Fruit fly (Drosophila melanogaster) whole organism, embryonic: ENCODE data around the gene CG14400.
A peak's percentile ranks its signal among the peaks of the same experiment; 100 is the strongest.

Source experiments
- B-H1 ChIP-seq: fragments of 200-800 bp; sonication (Bioruptor generic); IDR thresholded peaks from 3 replicates; pipeline ENCODE4 v1.3.6; 2022; ENCODE audit warnings: missing biosample characterization, missing genetic modification characterization
- B-H2 ChIP-seq: fragments of 200-800 bp; sonication (Bioruptor generic); optimal IDR thresholded peaks from 2 replicates; lab custom pipeline; 2018; ENCODE audit warnings: missing biosample characterization, mild to moderate bottlenecking, missing genetic modification characterization
- CG10462 ChIP-seq: fragments of 200-800 bp; sonication (Bioruptor generic); optimal IDR thresholded peaks from 2 replicates; lab custom pipeline; 2016; ENCODE audit warnings: missing biosample characterization, missing genetic modification characterization
- CG13123 ChIP-seq: fragments of 200-800 bp; sonication (Bioruptor generic); optimal IDR thresholded peaks from 2 replicates; lab custom pipeline; 2016; ENCODE audit warnings: missing biosample characterization, missing genetic modification characterization
- CG13287 ChIP-seq: fragments of 200-800 bp; sonication (Bioruptor generic); IDR thresholded peaks from 2 replicates; pipeline ENCODE4 v1.3.6; 2022; ENCODE audit warnings: missing biosample characterization, missing genetic modification characterization; ENCODE audit not compliant: partially characterized antibody
- CG14014 ChIP-seq: fragments of 200-800 bp; sonication (Bioruptor generic); IDR thresholded peaks from 2 replicates; pipeline ENCODE4 v1.3.6; 2022; ENCODE audit warnings: missing biosample characterization, missing genetic modification characterization
- CG14441 ChIP-seq: fragments of 200-800 bp; sonication (Bioruptor generic); IDR thresholded peaks from 2 replicates; pipeline ENCODE4 v1.3.6; 2022; ENCODE audit warnings: missing biosample characterization, missing genetic modification characterization
- CG14710 ChIP-seq: fragments of 200-800 bp; sonication (Bioruptor generic); optimal IDR thresholded peaks from 3 replicates; lab custom pipeline; 2019; ENCODE audit warnings: missing biosample characterization, mild to moderate bottlenecking, missing genetic modification characterization, moderate library complexity
- CG17328 ChIP-seq: fragments of 200-800 bp; sonication (Bioruptor generic); IDR thresholded peaks from 2 replicates; pipeline ENCODE4 v1.3.6; 2022; ENCODE audit warnings: missing biosample characterization, missing genetic modification characterization
- CG17912 ChIP-seq: fragments of 200-800 bp; sonication (Bioruptor generic); optimal IDR thresholded peaks from 2 replicates; lab custom pipeline; 2018; ENCODE audit warnings: missing biosample characterization, mild to moderate bottlenecking, missing genetic modification characterization
- CG18599 ChIP-seq: fragments of 200-800 bp; sonication (Bioruptor generic); optimal IDR thresholded peaks from 3 replicates; lab custom pipeline; 2017; ENCODE audit warnings: missing biosample characterization, missing genetic modification characterization, mild to moderate bottlenecking, moderate library complexity, missing genetic modification reagents
- CG3726 ChIP-seq: fragments of 200-800 bp; sonication (Bioruptor generic); IDR thresholded peaks from 3 replicates; pipeline ENCODE4, ENCODE4 v1.3.6; 2022; ENCODE audit warnings: missing biosample characterization, missing genetic modification characterization
- CG3838 ChIP-seq: fragments of 200-800 bp; sonication (Bioruptor generic); optimal IDR thresholded peaks from 3 replicates; lab custom pipeline; 2016; ENCODE audit warnings: missing biosample characterization, missing genetic modification characterization
- CG3995 ChIP-seq: fragments of 200-800 bp; sonication (Bioruptor generic); optimal IDR thresholded peaks from 3 replicates; lab custom pipeline; 2016; ENCODE audit warnings: missing biosample characterization, missing genetic modification characterization
- CG6683 ChIP-seq: fragments of 200-800 bp; sonication (Bioruptor generic); optimal IDR thresholded peaks from 2 replicates; lab custom pipeline; 2017; ENCODE audit warnings: missing biosample characterization, mild to moderate bottlenecking, missing genetic modification characterization, missing genetic modification reagents
- CG7786 ChIP-seq: fragments of 200-800 bp; sonication (Bioruptor generic); optimal IDR thresholded peaks from 2 replicates; lab custom pipeline; 2016; ENCODE audit warnings: missing biosample characterization, missing genetic modification characterization
- CG9609 ChIP-seq: fragments of 200-800 bp; sonication (Bioruptor generic); optimal IDR thresholded peaks from 3 replicates; lab custom pipeline; 2016; ENCODE audit warnings: missing biosample characterization, missing genetic modification characterization
- CrebB ChIP-seq: fragments of 200-800 bp; sonication (Bioruptor generic); optimal IDR thresholded peaks from 3 replicates; lab custom pipeline; 2018; ENCODE audit warnings: missing biosample characterization, mild to moderate bottlenecking, missing genetic modification characterization
- Dek ChIP-seq: fragments of 200-800 bp; sonication (Bioruptor generic); optimal IDR thresholded peaks from 3 replicates; lab custom pipeline; 2019; ENCODE audit warnings: missing biosample characterization, mild to moderate bottlenecking, missing genetic modification characterization, moderate library complexity
- Dfd ChIP-seq, 2 experiments: fragments of >200 bp; optimal IDR thresholded peaks; 2 replicates each; lab custom pipeline; 2017; ENCODE audit warnings: missing biosample characterization in 2 of 2, missing genetic modification characterization in 2 of 2
- Dll ChIP-seq: fragments of 200-800 bp; sonication (Bioruptor generic); IDR thresholded peaks from 4 replicates; pipeline ENCODE4 v1.3.6; 2022; ENCODE audit warnings: missing biosample characterization, missing genetic modification characterization; ENCODE audit not compliant: partially characterized antibody
- HLHmδ ChIP-seq: fragments of 200-800 bp; sonication (Bioruptor generic); optimal IDR thresholded peaks from 2 replicates; lab custom pipeline; 2018; ENCODE audit warnings: missing biosample characterization, mild to moderate bottlenecking, missing genetic modification characterization, moderate library complexity
- Hand ChIP-seq: fragments of 200-800 bp; sonication (Bioruptor generic); optimal IDR thresholded peaks from 2 replicates; lab custom pipeline; 2017; ENCODE audit warnings: mild to moderate bottlenecking, missing biosample characterization, missing genetic modification reagents, missing genetic modification characterization
- Hey ChIP-seq: fragments of 200-800 bp; sonication (Bioruptor generic); optimal IDR thresholded peaks from 3 replicates; lab custom pipeline; 2018; ENCODE audit warnings: missing biosample characterization, mild to moderate bottlenecking, missing genetic modification characterization
- Hr51 ChIP-seq, 2 experiments: fragments of 200-800 bp; sonication (Bioruptor generic); optimal IDR thresholded peaks; 2 replicates in 1 of 2; 3 replicates in 1 of 2; lab custom pipeline; 2016 to 2018; ENCODE audit warnings: missing biosample characterization in 2 of 2, missing genetic modification characterization in 2 of 2, mild to moderate bottlenecking in 1 of 2, moderate library complexity in 1 of 2
- Kr ChIP-seq: fragments of 200-800 bp; sonication (Bioruptor generic); optimal IDR thresholded peaks from 2 replicates; lab custom pipeline; 2017; ENCODE audit warnings: missing biosample characterization, mild to moderate bottlenecking, missing genetic modification characterization
- MBD-R2 ChIP-seq: fragments of 200-800 bp; sonication (Bioruptor generic); IDR thresholded peaks from 2 replicates; pipeline ENCODE4 v1.3.6; 2022; ENCODE audit warnings: missing biosample characterization, missing genetic modification characterization
- MTF-1 ChIP-seq: fragments of 200-800 bp; sonication (Bioruptor generic); optimal IDR thresholded peaks from 2 replicates; lab custom pipeline; 2018; ENCODE audit warnings: missing biosample characterization, mild to moderate bottlenecking, missing genetic modification characterization, borderline replicate concordance
- NC2β ChIP-seq: fragments of 200-800 bp; sonication (Bioruptor generic); optimal IDR thresholded peaks from 2 replicates; lab custom pipeline; 2016; ENCODE audit warnings: missing biosample characterization, missing genetic modification characterization
- Ptx1 ChIP-seq: fragments of 200-800 bp; sonication (Bioruptor generic); IDR thresholded peaks from 2 replicates; pipeline ENCODE4 v1.3.6; 2022; ENCODE audit warnings: missing biosample characterization, missing genetic modification characterization
- Rfx ChIP-seq: fragments of 200-800 bp; sonication (Bioruptor generic); IDR thresholded peaks from 2 replicates; pipeline ENCODE4 v1.3.6; 2022; ENCODE audit warnings: missing biosample characterization, missing genetic modification characterization
- Ssrp ChIP-seq: fragments of 200-800 bp; sonication (Bioruptor generic); optimal IDR thresholded peaks from 2 replicates; lab custom pipeline; 2018; ENCODE audit warnings: missing biosample characterization, mild to moderate bottlenecking, missing genetic modification characterization, moderate library complexity
- Xbp1 ChIP-seq: fragments of 200-800 bp; sonication (Bioruptor generic); optimal IDR thresholded peaks from 3 replicates; lab custom pipeline; 2016; ENCODE audit warnings: missing biosample characterization, mild to moderate bottlenecking, missing genetic modification characterization
- YL-1 ChIP-seq: fragments of 200-800 bp; sonication (Bioruptor generic); optimal IDR thresholded peaks from 3 replicates; lab custom pipeline; 2017; ENCODE audit warnings: missing biosample characterization, mild to moderate bottlenecking, missing genetic modification characterization
- ara ChIP-seq: fragments of 200-800 bp; sonication (Bioruptor generic); IDR thresholded peaks from 2 replicates; pipeline ENCODE4 v1.3.6; 2022; ENCODE audit warnings: missing biosample characterization, missing genetic modification characterization
- bbx ChIP-seq: fragments of 200-800 bp; sonication (Bioruptor generic); IDR thresholded peaks from 2 replicates; pipeline ENCODE4 v1.3.6; 2022; ENCODE audit warnings: missing biosample characterization, missing genetic modification characterization; ENCODE audit not compliant: partially characterized antibody
- chm ChIP-seq: fragments of 200-800 bp; sonication (Bioruptor generic); IDR thresholded peaks from 2 replicates; pipeline ENCODE4 v1.3.6; 2022; ENCODE audit warnings: missing biosample characterization, missing genetic modification characterization
- dysf ChIP-seq: fragments of 200-800 bp; sonication (Bioruptor generic); IDR thresholded peaks from 3 replicates; pipeline ENCODE4 v1.3.6; 2022; ENCODE audit warnings: missing biosample characterization, missing genetic modification characterization
- ewg ChIP-seq: fragments of 200-800 bp; sonication (Bioruptor generic); optimal IDR thresholded peaks from 3 replicates; lab custom pipeline; 2017; ENCODE audit warnings: mild to moderate bottlenecking, missing biosample characterization, missing genetic modification reagents, missing genetic modification characterization
- gt ChIP-seq: fragments of 200-800 bp; sonication (Bioruptor generic); IDR thresholded peaks from 2 replicates; pipeline ENCODE4 v1.3.6; 2022; ENCODE audit warnings: missing biosample characterization, missing genetic modification characterization
- kay ChIP-seq: fragments of 200-800 bp; sonication (Bioruptor generic); optimal IDR thresholded peaks from 2 replicates; lab custom pipeline; 2016; ENCODE audit warnings: missing biosample characterization, missing genetic modification characterization
- mam ChIP-seq: fragments of 200-800 bp; sonication (Bioruptor generic); optimal IDR thresholded peaks from 3 replicates; lab custom pipeline; 2016; ENCODE audit warnings: missing biosample characterization, missing genetic modification characterization
- mld ChIP-seq: fragments of 200-800 bp; sonication (Bioruptor generic); IDR thresholded peaks from 3 replicates; pipeline ENCODE4 v1.3.6; 2022; ENCODE audit warnings: missing biosample characterization, missing genetic modification characterization; ENCODE audit not compliant: partially characterized antibody
- otp ChIP-seq: fragments of 200-800 bp; sonication (Bioruptor generic); IDR thresholded peaks from 3 replicates; pipeline ENCODE4, ENCODE4 v1.3.6; 2022; ENCODE audit warnings: missing biosample characterization, missing genetic modification characterization
- pum ChIP-seq: fragments of 200-800 bp; sonication (Bioruptor generic); optimal IDR thresholded peaks from 2 replicates; lab custom pipeline; 2016; ENCODE audit warnings: missing biosample characterization, missing genetic modification characterization
- sima ChIP-seq: fragments of 200-800 bp; sonication (Bioruptor generic); optimal IDR thresholded peaks from 2 replicates; lab custom pipeline; 2016; ENCODE audit warnings: missing biosample characterization, missing genetic modification characterization
- stc ChIP-seq: fragments of 200-800 bp; sonication (Bioruptor generic); IDR thresholded peaks from 2 replicates; pipeline ENCODE4 v1.3.6; 2022; ENCODE audit warnings: missing biosample characterization, missing genetic modification characterization
- stwl ChIP-seq: fragments of 200-800 bp; sonication (Bioruptor generic); optimal IDR thresholded peaks from 3 replicates; lab custom pipeline; 2018; ENCODE audit warnings: missing biosample characterization, mild to moderate bottlenecking, missing genetic modification characterization, moderate library complexity
- zen ChIP-seq: fragments of 200-800 bp; sonication (Bioruptor generic); optimal IDR thresholded peaks from 3 replicates; lab custom pipeline; 2018; ENCODE audit warnings: missing biosample characterization, mild to moderate bottlenecking, missing genetic modification characterization, moderate library complexity

The CG14400 gene

dm6 chr2L:20821249-20822024, 36.3 kb downstream of the CG14400 start (continued):
- TF ChIP-seq kay (no peak), CG17912 (GFP tag; lab: Kevin White, UChicago) (peak; percentile 10), CG3995 (GFP tag; lab: Kevin White, UChicago) (no peak), CrebB (tag; lab: Kevin White, UChicago) (no peak), B-H2 (GFP tag; lab: Kevin White, UChicago) (peak; percentile 57), Ssrp (no peak), sima (GFP tag; lab: Kevin White, UChicago) (no peak), Rfx (GFP tag; lab: Robert Waterston, UW) (0 out of 2 replicates have a peak, but pooled peaks have one; percentile 36), ewg (GFP tag; lab: Kevin White, UChicago) (no peak), CG6683 (no peak), mam (no peak), CG14710 (peak; percentile 11), CG14441 (no peak), zen (no peak), MTF-1 (GFP tag; lab: Kevin White, UChicago) (peak; percentile 9), YL-1 (GFP tag; lab: Kevin White, UChicago) (no peak), pum (GFP tag; lab: Kevin White, UChicago) (no peak), MBD-R2 (no peak), Ptx1 (GFP tag; lab: Robert Waterston, UW) (no peak), Hey (tag; lab: Kevin White, UChicago) (no peak), CG7786 (no peak), stwl (tag; lab: Kevin White, UChicago) (no peak), Dek (tag; lab: Kevin White, UChicago) (no peak), CG3726 (GFP tag; lab: Robert Waterston, UW) (no peak), NC2β (GFP tag; lab: Kevin White, UChicago) (no peak), CG10462 (GFP tag; lab: Kevin White, UChicago) (no peak), bbx (peak; percentile 67), chm (GFP tag; lab: Robert Waterston, UW) (no peak; the same call in 1 of the 2 replicates), CG18599 (GFP tag; lab: Kevin White, UChicago) (peak; percentile 22), B-H1 (GFP tag; lab: Robert Waterston, UW) (no peak; the same call in 2 of the 3 replicates), CG9609 (no peak), CG13287 (GFP tag; lab: Robert Waterston, UW) (peak; percentile 56), CG14014 (GFP tag; lab: Robert Waterston, UW) (no peak), HLHmδ (GFP tag; lab: Kevin White, UChicago) (peak; percentile 23), otp (GFP tag; lab: Robert Waterston, UW) (peak; percentile 47; the same call in 1 of the 3 replicates), Dfd (GFP tag; optimal IDR thresholded peaks at IDR 0.05; lab: Kevin White, UChicago) (no peak), dysf (GFP tag; lab: Robert Waterston, UW) (0 out of 3 replicates have a peak, but pooled peaks have one; percentile 27), gt (GFP tag; lab: Robert Waterston, UW) (no peak), CG13123 (GFP tag; lab: Kevin White, UChicago) (no peak), CG3838 (no peak), ara (GFP tag; lab: Robert Waterston, UW) (no peak), Dll (GFP tag; lab: Robert Waterston, UW) (peak; percentile 70; the same call in 3 of the 4 replicates), Xbp1 (GFP tag; lab: Kevin White, UChicago) (no peak), mld (GFP tag; lab: Robert Waterston, UW) (no peak), Hand (GFP tag; lab: Kevin White, UChicago) (no peak), Hr51 (GFP tag; optimal IDR thresholded peaks at IDR 0.05; lab: Kevin White, UChicago) (no peak), CG17328 (GFP tag; lab: Robert Waterston, UW) (peak; percentile 33; the same call in 1 of the 2 replicates), stc (no peak; the same call in 1 of the 2 replicates), Kr (GFP tag; lab: Kevin White, UChicago) (peak; percentile 50)
